Fruit fly (Drosophila melanogaster): ENCODE measurements around the gene CG34051.

dm6 chr2L:19952221-19952620, 8.6 kb downstream of the CG34051 start:
- TF ChIP-seq pan (optimal IDR thresholded peaks at IDR 0.05), result no peak
- no peak for TF ChIP-seq Dll (optimal IDR thresholded peaks at IDR 0.05)
